Fruit fly (Drosophila melanogaster) whole organism, embryonic: Measurements from ENCODE around the gene eIF3i.
A peak's percentile ranks its signal among the peaks of the same experiment; 100 is the strongest.

Experiments
- BEAF-32 ChIP-seq: fragments of 200-800 bp; sonication (Bioruptor generic); optimal IDR thresholded peaks from 3 replicates; lab custom pipeline; 2017; ENCODE audit warnings: missing biosample characterization, missing genetic modification characterization, mild to moderate bottlenecking, moderate library complexity, missing genetic modification reagents
- Bdp1 ChIP-seq: fragments of 200-800 bp; sonication (Bioruptor generic); optimal IDR thresholded peaks from 3 replicates; lab custom pipeline; 2016; ENCODE audit warnings: missing biosample characterization, missing genetic modification characterization
- CG12236 ChIP-seq: fragments of 200-800 bp; sonication (Bioruptor generic); optimal IDR thresholded peaks from 2 replicates; lab custom pipeline; 2016; ENCODE audit warnings: missing biosample characterization, missing genetic modification characterization
- CG1233 ChIP-seq: fragments of 200-800 bp; sonication (Bioruptor generic); optimal IDR thresholded peaks from 4 replicates; lab custom pipeline; 2018; ENCODE audit warnings: missing biosample characterization, mild to moderate bottlenecking, missing genetic modification characterization
- CG13123 ChIP-seq: fragments of 200-800 bp; sonication (Bioruptor generic); optimal IDR thresholded peaks from 2 replicates; lab custom pipeline; 2016; ENCODE audit warnings: missing biosample characterization, missing genetic modification characterization
- CG14965 ChIP-seq: fragments of 200-800 bp; sonication (Bioruptor generic); optimal IDR thresholded peaks from 2 replicates; lab custom pipeline; 2016; ENCODE audit warnings: missing biosample characterization, missing genetic modification characterization, borderline replicate concordance
- CG16813 ChIP-seq: fragments of 200-800 bp; sonication (Bioruptor generic); IDR thresholded peaks from 3 replicates; pipeline ENCODE4 v1.3.6; 2022; ENCODE audit warnings: missing biosample characterization, missing genetic modification characterization; ENCODE audit not compliant: partially characterized antibody
- CG16815 ChIP-seq: fragments of 200-800 bp; sonication (Bioruptor generic); optimal IDR thresholded peaks from 3 replicates; lab custom pipeline; 2017; ENCODE audit warnings: missing biosample characterization, mild to moderate bottlenecking, missing genetic modification characterization
- CG2202 ChIP-seq: fragments of 200-800 bp; sonication (Bioruptor generic); optimal IDR thresholded peaks from 2 replicates; lab custom pipeline; 2018; ENCODE audit warnings: missing biosample characterization, mild to moderate bottlenecking, missing genetic modification characterization
- CG2889 ChIP-seq: fragments of 200-800 bp; sonication (Bioruptor generic); IDR thresholded peaks from 3 replicates; pipeline ENCODE4 v1.3.6; 2022; ENCODE audit warnings: missing biosample characterization, missing genetic modification characterization
- CG3726 ChIP-seq: fragments of 200-800 bp; sonication (Bioruptor generic); IDR thresholded peaks from 3 replicates; pipeline ENCODE4, ENCODE4 v1.3.6; 2022; ENCODE audit warnings: missing biosample characterization, missing genetic modification characterization
- CG4282 ChIP-seq: fragments of 200-800 bp; sonication (Bioruptor generic); optimal IDR thresholded peaks from 2 replicates; lab custom pipeline; 2016; ENCODE audit warnings: missing biosample characterization, missing genetic modification characterization
- CG4730 ChIP-seq: fragments of 200-800 bp; sonication (Bioruptor generic); IDR thresholded peaks from 2 replicates; pipeline ENCODE4 v1.3.6; 2022; ENCODE audit warnings: missing biosample characterization, missing genetic modification characterization
- CG7357 ChIP-seq: fragments of 200-800 bp; sonication (Bioruptor generic); IDR thresholded peaks from 3 replicates; pipeline ENCODE4 v1.3.6; 2022; ENCODE audit warnings: missing biosample characterization, missing genetic modification characterization
- CG9932 ChIP-seq: fragments of 200-800 bp; sonication (Bioruptor generic); IDR thresholded peaks from 2 replicates; pipeline ENCODE4 v1.3.6; 2022; ENCODE audit warnings: missing biosample characterization, missing genetic modification characterization
- D19A ChIP-seq: fragments of 200-800 bp; optimal IDR thresholded peaks from 3 replicates; lab custom pipeline; 2019; ENCODE audit warnings: missing biosample characterization, mild to moderate bottlenecking, missing genetic modification characterization, moderate library complexity
- Doc2 ChIP-seq: fragments of 200-800 bp; sonication (Bioruptor generic); IDR thresholded peaks from 2 replicates; pipeline ENCODE4 v1.3.6; 2022; ENCODE audit warnings: missing biosample characterization, missing genetic modification characterization
- MTF-1 ChIP-seq: fragments of 200-800 bp; sonication (Bioruptor generic); optimal IDR thresholded peaks from 2 replicates; lab custom pipeline; 2018; ENCODE audit warnings: missing biosample characterization, mild to moderate bottlenecking, missing genetic modification characterization, borderline replicate concordance
- Mes4 ChIP-seq: fragments of 200-800 bp; sonication (Bioruptor generic); optimal IDR thresholded peaks from 2 replicates; lab custom pipeline; 2016; ENCODE audit warnings: missing biosample characterization, missing genetic modification characterization
- Nf-YC ChIP-seq: fragments of 200-800 bp; optimal IDR thresholded peaks from 3 replicates; lab custom pipeline; 2019; ENCODE audit warnings: missing biosample characterization, mild to moderate bottlenecking, missing genetic modification characterization, moderate library complexity
- ac ChIP-seq: fragments of 200-800 bp; sonication (Bioruptor generic); optimal IDR thresholded peaks from 3 replicates; lab custom pipeline; 2017; ENCODE audit warnings: missing biosample characterization, mild to moderate bottlenecking, missing genetic modification characterization
- ap ChIP-seq: fragments of 200-800 bp; sonication (Bioruptor generic); IDR thresholded peaks from 2 replicates; pipeline ENCODE4 v1.3.6; 2022; ENCODE audit warnings: missing biosample characterization, missing genetic modification characterization
- ash1 ChIP-seq: fragments of 200-800 bp; sonication (Bioruptor generic); optimal IDR thresholded peaks from 2 replicates; lab custom pipeline; 2018; ENCODE audit warnings: missing biosample characterization, mild to moderate bottlenecking, missing genetic modification characterization
- bab2 ChIP-seq: fragments of 200-800 bp; sonication (Bioruptor generic); optimal IDR thresholded peaks from 2 replicates; lab custom pipeline; 2016; ENCODE audit warnings: missing biosample characterization, missing genetic modification characterization
- bowl ChIP-seq: fragments of 200-800 bp; sonication (Bioruptor generic); IDR thresholded peaks from 2 replicates; pipeline ENCODE4 v1.3.6; 2022; ENCODE audit warnings: missing biosample characterization, missing genetic modification characterization
- cg ChIP-seq: fragments of 200-800 bp; sonication (Bioruptor generic); optimal IDR thresholded peaks from 3 replicates; lab custom pipeline; 2019; ENCODE audit warnings: missing biosample characterization, mild to moderate bottlenecking, missing genetic modification characterization, moderate library complexity
- chm ChIP-seq: fragments of 200-800 bp; sonication (Bioruptor generic); IDR thresholded peaks from 2 replicates; pipeline ENCODE4 v1.3.6; 2022; ENCODE audit warnings: missing biosample characterization, missing genetic modification characterization
- dimm ChIP-seq: fragments of 200-800 bp; sonication (Bioruptor generic); IDR thresholded peaks from 2 replicates; pipeline ENCODE4 v1.3.6; 2022; ENCODE audit warnings: missing biosample characterization, missing genetic modification characterization
- gce ChIP-seq: fragments of 200-800 bp; sonication (Bioruptor generic); IDR thresholded peaks from 3 replicates; pipeline ENCODE4 v1.3.6; 2022; ENCODE audit warnings: missing biosample characterization, missing genetic modification characterization
- gcm ChIP-seq: fragments of 200-800 bp; sonication (Bioruptor generic); optimal IDR thresholded peaks from 2 replicates; lab custom pipeline; 2019; ENCODE audit warnings: missing biosample characterization, mild to moderate bottlenecking, missing genetic modification characterization, moderate library complexity
- gsb ChIP-seq: fragments of 200-800 bp; sonication (Bioruptor generic); IDR thresholded peaks from 2 replicates; pipeline ENCODE4 v1.3.6; 2022; ENCODE audit warnings: missing biosample characterization, missing genetic modification characterization
- gt ChIP-seq: fragments of 200-800 bp; sonication (Bioruptor generic); IDR thresholded peaks from 2 replicates; pipeline ENCODE4 v1.3.6; 2022; ENCODE audit warnings: missing biosample characterization, missing genetic modification characterization
- klu ChIP-seq: fragments of 200-800 bp; sonication (Bioruptor generic); IDR thresholded peaks from 2 replicates; pipeline ENCODE4 v1.3.6; 2022; ENCODE audit warnings: missing biosample characterization, missing genetic modification characterization
- kni ChIP-seq: fragments of 200-800 bp; sonication (Bioruptor generic); optimal IDR thresholded peaks from 3 replicates; lab custom pipeline; 2017; ENCODE audit warnings: mild to moderate bottlenecking, missing biosample characterization, missing genetic modification reagents, missing genetic modification characterization
- lbe ChIP-seq: fragments of 200-800 bp; sonication (Bioruptor generic); optimal IDR thresholded peaks from 2 replicates; lab custom pipeline; 2016; ENCODE audit warnings: missing biosample characterization, mild to moderate bottlenecking, missing genetic modification characterization
- nerfin-1 ChIP-seq: fragments of 200-800 bp; sonication (Bioruptor generic); optimal IDR thresholded peaks from 3 replicates; lab custom pipeline; 2019; ENCODE audit warnings: missing biosample characterization, mild to moderate bottlenecking, missing genetic modification characterization, moderate library complexity
- peb ChIP-seq: fragments of 200-800 bp; sonication (Bioruptor generic); IDR thresholded peaks from 2 replicates; pipeline ENCODE4 v1.3.6; 2022; ENCODE audit warnings: missing biosample characterization, missing genetic modification characterization
- ranshi ChIP-seq: fragments of 200-800 bp; sonication (Bioruptor generic); IDR thresholded peaks from 2 replicates; pipeline ENCODE4 v1.3.6; 2022; ENCODE audit warnings: missing biosample characterization, missing genetic modification characterization
- schlank ChIP-seq: fragments of 200-800 bp; sonication (Bioruptor generic); optimal IDR thresholded peaks from 2 replicates; lab custom pipeline; 2018; ENCODE audit warnings: missing biosample characterization, mild to moderate bottlenecking, missing genetic modification characterization
- sim ChIP-seq: fragments of 200-800 bp; sonication (Bioruptor generic); IDR thresholded peaks from 2 replicates; pipeline ENCODE4 v1.3.6; 2022; ENCODE audit warnings: missing biosample characterization, missing genetic modification characterization
- slbo ChIP-seq: fragments of 200-800 bp; sonication (Bioruptor generic); IDR thresholded peaks from 2 replicates; pipeline ENCODE4 v1.3.6; 2022; ENCODE audit warnings: missing biosample characterization, missing genetic modification characterization
- sr ChIP-seq: fragments of 200-800 bp; sonication (Bioruptor generic); IDR thresholded peaks from 3 replicates; pipeline ENCODE4 v1.3.6; 2022; ENCODE audit warnings: missing biosample characterization, missing genetic modification characterization
- tio ChIP-seq: fragments of 200-800 bp; sonication (Bioruptor generic); optimal IDR thresholded peaks from 2 replicates; lab custom pipeline; 2017; ENCODE audit warnings: missing biosample characterization, missing genetic modification characterization, inconsistent platforms
- tup ChIP-seq: fragments of 200-800 bp; sonication (Bioruptor generic); optimal IDR thresholded peaks from 2 replicates; lab custom pipeline; 2016; ENCODE audit warnings: missing biosample characterization, mild to moderate bottlenecking, missing genetic modification characterization, moderate library complexity
- twi ChIP-seq: fragments of 200-800 bp; optimal IDR thresholded peaks from 2 replicates; lab custom pipeline; 2019; ENCODE audit warnings: missing biosample characterization, mild to moderate bottlenecking, missing genetic modification characterization, moderate library complexity
- usp ChIP-seq: fragments of >200 bp; optimal IDR thresholded peaks from 2 replicates; lab custom pipeline; 2017; ENCODE audit warnings: missing biosample characterization, missing genetic modification characterization
- wek ChIP-seq: fragments of 200-800 bp; sonication (Bioruptor generic); optimal IDR thresholded peaks from 3 replicates; lab custom pipeline; 2018; ENCODE audit warnings: missing biosample characterization, mild to moderate bottlenecking, missing genetic modification characterization, moderate library complexity
- z ChIP-seq: fragments of 200-800 bp; sonication (Bioruptor generic); IDR thresholded peaks from 3 replicates; pipeline ENCODE4 v1.3.6; 2022; ENCODE audit warnings: missing biosample characterization, missing genetic modification characterization
- zf30C ChIP-seq: fragments of 200-800 bp; sonication (Bioruptor generic); optimal IDR thresholded peaks from 3 replicates; lab custom pipeline; 2018; ENCODE audit warnings: missing biosample characterization, mild to moderate bottlenecking, missing genetic modification characterization

The eIF3i gene

DNA sequence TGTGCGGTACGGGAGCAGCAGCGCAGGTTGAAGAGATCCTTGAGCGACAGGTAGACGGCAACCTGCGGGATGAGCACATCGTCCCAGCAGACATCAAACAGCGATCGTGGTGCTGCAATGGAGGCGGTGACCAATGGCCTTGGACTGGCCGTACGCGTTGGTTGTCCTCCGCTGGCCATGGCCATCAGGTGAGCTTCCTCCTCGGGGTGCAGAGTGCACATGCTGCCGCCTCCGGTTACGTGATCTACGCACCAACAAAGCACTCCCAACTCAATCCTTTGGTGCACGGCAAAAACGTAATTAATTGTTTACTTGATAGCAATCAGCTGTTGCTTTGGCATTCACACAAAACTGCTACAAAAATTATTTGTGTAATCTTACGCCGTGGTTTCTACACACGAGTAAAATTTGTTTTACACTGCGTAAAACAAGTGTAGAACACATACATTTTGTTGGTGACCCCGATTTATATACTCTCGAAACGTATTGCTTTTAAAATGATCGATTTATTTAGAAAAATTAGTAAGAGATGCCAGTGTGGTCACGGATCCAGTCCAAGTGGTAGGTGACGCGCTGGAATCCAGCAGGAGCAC is 18.0 kb downstream of the eIF3i start, which contains the start of gene jet (continued):
- TF ChIP-seq nerfin-1: no peak
- no peak for TF ChIP-seq bab2 (GFP tag; lab: Kevin White, UChicago)
- TF ChIP-seq gcm (GFP tag; lab: Kevin White, UChicago): no peak
- no peak for TF ChIP-seq ac (GFP tag; lab: Kevin White, UChicago)
- TF ChIP-seq, all 482 proteins: peak for 46

dm6 chr2L:4945300-4945699 is 22.3 kb downstream of the eIF3i start, which contains the start of the genes mRpL24 and betaggt-I:
TSS of gene mRpL24 (minus strand) at chr2L:4945361.
TSS of gene betaggt-I (plus strand) at chr2L:4945579.
- TF ChIP-seq ranshi (GFP tag; lab: Robert Waterston, UW) (peak; percentile 97), Bdp1 (GFP tag; lab: Kevin White, UChicago) (peak; percentile 77), CG7357 (peak; percentile 86), slbo (peak; percentile 97), CG2889 (peak; percentile 95), CG16815 (peak; percentile 92), sim (GFP tag; lab: Robert Waterston, UW) (peak; percentile 92), sr (GFP tag; lab: Robert Waterston, UW) (peak; percentile 75), kni (GFP tag; lab: Kevin White, UChicago) (no peak), CG3726 (GFP tag; lab: Robert Waterston, UW) (peak; percentile 88), tup (GFP tag; lab: Kevin White, UChicago) (peak; percentile 75), z (peak; percentile 65; the same call in 2 of the 3 replicates), wek (GFP tag; lab: Kevin White, UChicago) (peak; percentile 74), peb (peak; percentile 89), twi (tag; lab: Kevin White, UChicago) (peak; percentile 93), CG14965 (GFP tag; lab: Kevin White, UChicago) (no peak), CG16813 (GFP tag; lab: Robert Waterston, UW) (no peak), chm (GFP tag; lab: Robert Waterston, UW) (peak; percentile 94), MTF-1 (peak; percentile 87), Doc2 (GFP tag; lab: Robert Waterston, UW) (peak; percentile 84), schlank (tag; lab: Kevin White, UChicago) (peak; percentile 86), ash1 (GFP tag; lab: Kevin White, UChicago) (peak; percentile 25), gce (GFP tag; lab: Robert Waterston, UW) (peak; percentile 96), Nf-YC (tag; lab: Kevin White, UChicago) (peak; percentile 89), gt (GFP tag; lab: Robert Waterston, UW) (peak; percentile 90), gsb (GFP tag; lab: Robert Waterston, UW) (peak; percentile 92), tio (peak; percentile 91), CG4730 (peak; percentile 92), klu (peak; percentile 90), Mes4 (GFP tag; lab: Kevin White, UChicago) (peak; percentile 38), usp (GFP tag; lab: Kevin White, UChicago) (no peak), BEAF-32 (GFP tag; lab: Kevin White, UChicago) (peak; percentile 39), cg (GFP tag; lab: Kevin White, UChicago) (no peak), CG4282 (GFP tag; lab: Kevin White, UChicago) (no peak), CG1233 (GFP tag; lab: Kevin White, UChicago) (peak; percentile 95), CG13123 (GFP tag; lab: Kevin White, UChicago) (peak; percentile 90), bowl (GFP tag; lab: Robert Waterston, UW) (peak; percentile 89), D19A (tag; lab: Kevin White, UChicago) (peak; percentile 93), zf30C (peak; percentile 12), dimm (GFP tag; lab: Robert Waterston, UW) (peak; percentile 92), ap (GFP tag; lab: Robert Waterston, UW) (peak; percentile 96), CG2202 (peak; percentile 89), CG12236 (peak; percentile 50), lbe (GFP tag; lab: Kevin White, UChicago) (peak; percentile 95), CG9932 (peak; percentile 97)
